Worm (Caenorhabditis elegans): ENCODE measurements around the gene C46A5.4.

C46A5.4 gene

ce11 chrIV:7726325-7726724, 30.8 kb downstream of the C46A5.4 start, which contains the start of gene C50F7.5:
C50F7.5 (plus strand) TSS chrIV:7726719.
- TF ChIP-seq eyg-1 (tag; optimal IDR thresholded peaks at IDR 0.05) (no peak), unc-55 (GFP tag; optimal IDR thresholded peaks at IDR 0.05) (no peak), C08G9.2 (tag; optimal IDR thresholded peaks at IDR 0.05) (no peak), hlh-15 (tag; optimal IDR thresholded peaks at IDR 0.05) (no peak), hlh-30 (tag; optimal IDR thresholded peaks at IDR 0.05; ENCODE audit: insufficient read depth) (no peak), dmd-4 (tag; optimal IDR thresholded peaks at IDR 0.05; ENCODE audit: borderline replicate concordance) (no peak), syd-9 (tag; optimal IDR thresholded peaks at IDR 0.05) (no peak), unc-86 (tag; optimal IDR thresholded peaks at IDR 0.05) (no peak), sox-2 (GFP tag; IDR thresholded peaks at IDR 0.05) (no peak), tbx-7 (tag; optimal IDR thresholded peaks at IDR 0.05) (no peak), T23F11.4 (GFP tag; optimal IDR thresholded peaks at IDR 0.05) (no peak), fkh-10 (GFP tag; optimal IDR thresholded peaks at IDR 0.05) (no peak), ceh-34 (tag; optimal IDR thresholded peaks at IDR 0.05) (no peak), elt-2 (tag; optimal IDR thresholded peaks at IDR 0.05) (no peak), ahr-1 (tag; optimal IDR thresholded peaks at IDR 0.05) (no peak), ceh-6 (GFP tag; optimal IDR thresholded peaks at IDR 0.05) (no peak), pha-4 (tag; optimal IDR thresholded peaks at IDR 0.05) (no peak)

ce11 chrIV:7724912-7725311, 32.2 kb downstream of the C46A5.4 start:
- TF ChIP-seq ets-4 (tag; optimal IDR thresholded peaks at IDR 0.05) (no peak), pros-1 (tag; optimal IDR thresholded peaks at IDR 0.05) (no peak), unc-86 (tag; optimal IDR thresholded peaks at IDR 0.05) (no peak), ref-2 (tag; optimal IDR thresholded peaks at IDR 0.05) (no peak), ceh-19 (GFP tag; optimal IDR thresholded peaks at IDR 0.05) (no peak), ceh-18 (tag; optimal IDR thresholded peaks at IDR 0.05) (no peak), ceh-14 (tag; optimal IDR thresholded peaks at IDR 0.05) (no peak), hlh-6 (tag; optimal IDR thresholded peaks at IDR 0.05) (no peak), hlh-13 (GFP tag; optimal IDR thresholded peaks at IDR 0.05) (no peak), tbx-7 (tag; optimal IDR thresholded peaks at IDR 0.05) (no peak), rnt-1 (tag; optimal IDR thresholded peaks at IDR 0.05) (no peak), zip-5 (tag; optimal IDR thresholded peaks at IDR 0.05) (no peak), sox-2 (GFP tag; IDR thresholded peaks at IDR 0.05) (no peak), ztf-16 (tag; optimal IDR thresholded peaks at IDR 0.05) (no peak), pha-4 (tag; optimal IDR thresholded peaks at IDR 0.05) (no peak)

DNA sequence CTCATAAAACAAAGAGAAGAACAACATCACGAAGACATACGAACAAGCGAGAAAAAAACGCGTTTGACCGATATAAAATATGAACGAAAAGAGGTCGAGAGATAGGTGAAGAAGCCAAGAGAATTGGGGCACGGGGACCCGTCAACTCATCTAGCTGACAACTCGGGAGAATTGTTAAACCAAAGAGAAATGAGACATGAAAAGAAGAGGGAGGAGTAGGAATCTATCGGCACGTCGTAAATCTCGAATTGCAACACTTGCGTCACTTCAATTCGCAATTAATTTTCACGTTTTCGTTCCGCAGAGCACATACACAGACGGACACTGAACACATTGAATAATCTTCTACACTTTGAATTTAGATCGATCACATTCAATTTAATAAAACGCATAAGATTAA, 33.6 kb downstream of the C46A5.4 start:
- TF ChIP-seq unc-55 (GFP tag; optimal IDR thresholded peaks at IDR 0.05) (peak; percentile 95), rnt-1 (tag; optimal IDR thresholded peaks at IDR 0.05) (peak; percentile 22), ceh-18 (tag; optimal IDR thresholded peaks at IDR 0.05) (peak; percentile 44), ceh-30 (tag; optimal IDR thresholded peaks at IDR 0.05) (no peak), ref-2 (tag; optimal IDR thresholded peaks at IDR 0.05) (no peak), unc-42 (tag; optimal IDR thresholded peaks at IDR 0.05) (no peak)

DNA sequence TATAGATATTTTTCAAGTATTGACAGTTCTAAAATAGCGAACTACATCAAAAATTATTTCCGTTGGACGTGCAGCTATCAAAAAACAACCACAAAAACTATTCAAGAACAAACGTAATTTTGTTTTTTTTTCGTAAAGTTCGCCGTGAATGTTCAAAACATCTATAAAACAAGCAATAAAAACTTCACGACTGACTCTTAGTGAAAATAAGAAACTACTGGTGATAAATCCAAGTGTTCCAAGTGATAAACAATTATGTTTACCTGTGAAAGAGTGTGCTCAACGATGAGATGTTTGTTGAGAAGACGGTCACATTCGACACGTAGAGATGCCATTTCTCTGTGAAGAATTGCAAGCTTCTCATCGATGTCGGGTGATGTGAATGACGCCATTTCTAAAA, 34.3 kb downstream of the C46A5.4 start, which contains the start of gene C50F7.6:
TSS of gene C50F7.6 (minus strand) at position 394 of the 400 bp plus-strand sequence.
- no peak for TF ChIP-seq T23F11.4 (GFP tag; optimal IDR thresholded peaks at IDR 0.05)
- no peak for TF ChIP-seq ceh-34 (tag; optimal IDR thresholded peaks at IDR 0.05)
- TF ChIP-seq pha-4 (tag; optimal IDR thresholded peaks at IDR 0.05), result no peak
- no peak for TF ChIP-seq ref-2 (tag; optimal IDR thresholded peaks at IDR 0.05)

DNA sequence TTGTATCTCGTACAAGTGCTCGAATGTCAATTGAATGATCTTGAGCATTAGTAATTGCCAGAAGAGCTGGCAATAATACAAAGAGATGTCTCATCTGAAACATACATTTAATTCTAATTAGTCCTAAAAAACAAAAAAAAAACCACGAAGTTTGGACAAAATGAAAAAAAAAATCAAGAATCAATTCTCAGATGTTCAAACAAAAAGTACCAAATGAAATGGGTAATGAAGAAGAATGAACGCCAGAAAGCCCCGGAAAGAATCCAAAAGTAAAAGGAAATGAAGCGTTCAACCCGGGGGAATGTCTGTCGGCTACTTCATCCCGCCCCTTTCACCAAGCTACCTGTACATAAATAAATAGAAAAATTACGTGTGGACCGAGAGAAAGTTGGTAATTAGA, 39.2 kb downstream of the C46A5.4 start, which contains the start of gene F33D4.6:
TSS of gene F33D4.6 (minus strand) at position 101 of the 400 bp plus-strand sequence.
- TF ChIP-seq ceh-22 (tag; optimal IDR thresholded peaks at IDR 0.05), result no peak
- TF ChIP-seq unc-55 (GFP tag; optimal IDR thresholded peaks at IDR 0.05), result no peak
- TF ChIP-seq ttx-3 (tag; optimal IDR thresholded peaks at IDR 0.05), result no peak
- no peak for TF ChIP-seq nfya-1 (tag; optimal IDR thresholded peaks at IDR 0.05)
- TF ChIP-seq ceh-9 (tag; optimal IDR thresholded peaks at IDR 0.05), result no peak
- no peak for TF ChIP-seq ceh-45 (GFP tag; IDR thresholded peaks at IDR 0.05)
- no peak for TF ChIP-seq elt-2 (tag; optimal IDR thresholded peaks at IDR 0.05)
- no peak for TF ChIP-seq fkh-10 (GFP tag; optimal IDR thresholded peaks at IDR 0.05)
- no peak for TF ChIP-seq ztf-16 (tag; optimal IDR thresholded peaks at IDR 0.05)
- no peak for TF ChIP-seq hlh-30 (tag; optimal IDR thresholded peaks at IDR 0.05; ENCODE audit: insufficient read depth)
- no peak for TF ChIP-seq ref-2 (tag; optimal IDR thresholded peaks at IDR 0.05)
- TF ChIP-seq ceh-14 (tag; optimal IDR thresholded peaks at IDR 0.05), result no peak
- no peak for TF ChIP-seq madf-2 (tag; optimal IDR thresholded peaks at IDR 0.05)
- no peak for TF ChIP-seq hlh-8 (tag; optimal IDR thresholded peaks at IDR 0.05)
- no peak for TF ChIP-seq hlh-13 (GFP tag; optimal IDR thresholded peaks at IDR 0.05)
